Worm (Caenorhabditis elegans) whole organism, L4 larva: ENCODE results near the gene F56D5.2.
A peak's percentile ranks its signal among the peaks of the same experiment; 100 is the strongest.

ENCODE experiments used
- F37D6.2 ChIP-seq: sonication (generic microtip); optimal IDR thresholded peaks from 2 replicates; lab custom pipeline; 2016; ENCODE audit warnings: mild to moderate bottlenecking, missing genetic modification characterization, missing compliant biosample characterization
- F44E2.7 ChIP-seq: fragments of 200-800 bp; sonication (Bioruptor generic); IDR thresholded peaks from 2 replicates; pipeline ENCODE4 v2.1.2; 2022; ENCODE audit warnings: missing genetic modification characterization, missing compliant biosample characterization
- Y105C5A.15 ChIP-seq: fragments of 200-800 bp; sonication (Bioruptor generic); IDR thresholded peaks from 2 replicates; pipeline ENCODE4 v1.3.6; 2022; ENCODE audit warnings: missing genetic modification characterization, missing compliant biosample characterization
- Y48G9A.11 ChIP-seq: fragments of 200-800 bp; sonication (Bioruptor generic); IDR thresholded peaks from 2 replicates; pipeline ENCODE4 v1.3.6; 2022; ENCODE audit warnings: missing genetic modification reagents, missing genetic modification characterization, missing compliant biosample characterization
- aha-1 ChIP-seq: fragments of 150-350 bp; peaks from one replicate; lab custom pipeline; 2014; ENCODE audit warnings: missing biosample characterization, missing genetic modification characterization
- aly-2 ChIP-seq: sonication (generic microtip); optimal IDR thresholded peaks from 2 replicates; lab custom pipeline; 2018; ENCODE audit warnings: missing biosample characterization, missing genetic modification characterization
- attf-4 ChIP-seq: sonication (generic microtip); optimal IDR thresholded peaks from 3 replicates; lab custom pipeline; 2017; ENCODE audit warnings: missing biosample characterization, missing genetic modification characterization
- ceh-28 ChIP-seq: fragments of 150-350 bp; optimal IDR thresholded peaks from 2 replicates; lab custom pipeline; 2014; ENCODE audit warnings: missing biosample characterization, missing genetic modification reagents, missing genetic modification characterization
- ces-1 ChIP-seq: fragments of 150-350 bp; sonication (generic microtip); optimal IDR thresholded peaks from 4 replicates; lab custom pipeline; 2014; ENCODE audit warnings: missing biosample characterization, missing genetic modification reagents, missing genetic modification characterization
- ctbp-1 ChIP-seq: fragments of 200-800 bp; sonication (Bioruptor generic); IDR thresholded peaks from 2 replicates; pipeline ENCODE4 v1.3.6; 2022; ENCODE audit warnings: missing genetic modification reagents, missing genetic modification characterization, missing compliant biosample characterization
- daf-16 ChIP-seq, 3 experiments: sonication (generic microtip); optimal IDR thresholded peaks; 2 replicates each; lab custom pipeline; 2016 to 2017; ENCODE audit warnings: missing genetic modification characterization in 3 of 3, missing genetic modification reagents in 3 of 3, mild to moderate bottlenecking in 2 of 3, missing compliant biosample characterization in 2 of 3, missing biosample characterization in 1 of 3, moderate library complexity in 1 of 3
- daf-8 ChIP-seq: fragments of 200-800 bp; sonication (Bioruptor generic); IDR thresholded peaks from 2 replicates; pipeline ENCODE4 v1.3.6; 2022; ENCODE audit warnings: missing genetic modification characterization, missing compliant biosample characterization
- dmd-8 ChIP-seq: fragments of 200-800 bp; sonication (Bioruptor generic); IDR thresholded peaks from 2 replicates; pipeline ENCODE4 v1.3.6; 2022; ENCODE audit warnings: missing genetic modification characterization, missing compliant biosample characterization
- dpl-1 ChIP-seq: fragments of 150-350 bp; optimal IDR thresholded peaks from 2 replicates; lab custom pipeline; 2014; ENCODE audit warnings: missing biosample characterization, missing genetic modification reagents, missing genetic modification characterization
- hlh-11 ChIP-seq: fragments of 200-800 bp; sonication (Bioruptor generic); optimal IDR thresholded peaks from 2 replicates; lab custom pipeline; 2018; ENCODE audit warnings: mild to moderate bottlenecking, missing genetic modification characterization, missing compliant biosample characterization
- hlh-30 ChIP-seq: sonication (generic microtip); optimal IDR thresholded peaks from 2 replicates; lab custom pipeline; 2017; ENCODE audit warnings: antibody characterized with exemption, mild to moderate bottlenecking, missing genetic modification characterization, missing compliant biosample characterization; ENCODE audit not compliant: insufficient read depth
- hmg-1.1 ChIP-seq: fragments of 200-800 bp; sonication (Bioruptor generic); IDR thresholded peaks from 2 replicates; pipeline ENCODE4 v1.3.6; 2022; ENCODE audit warnings: missing genetic modification reagents, missing genetic modification characterization, missing compliant biosample characterization
- jun-1 ChIP-seq: fragments of 150-350 bp; optimal IDR thresholded peaks from 2 replicates; lab custom pipeline; 2014; ENCODE audit warnings: missing biosample characterization, missing genetic modification reagents, missing genetic modification characterization
- lim-7 ChIP-seq: fragments of 200-800 bp; sonication (Bioruptor generic); IDR thresholded peaks from 2 replicates; pipeline ENCODE4 v1.3.6; 2022; ENCODE audit warnings: missing genetic modification characterization, missing compliant biosample characterization
- lin-1 ChIP-seq: fragments of 200-800 bp; sonication (Bioruptor generic); IDR thresholded peaks from 2 replicates; pipeline ENCODE4 v1.3.6; 2022; ENCODE audit warnings: missing genetic modification reagents, missing genetic modification characterization, missing compliant biosample characterization
- lin-13 ChIP-seq: fragments of 150-350 bp; optimal IDR thresholded peaks from 2 replicates; lab custom pipeline; 2014; ENCODE audit warnings: missing biosample characterization, missing genetic modification reagents, missing genetic modification characterization
- lin-15B ChIP-seq: fragments of 150-350 bp; sonication (generic microtip); optimal IDR thresholded peaks from 3 replicates; lab custom pipeline; 2014; ENCODE audit warnings: missing biosample characterization, missing genetic modification characterization
- lin-29 ChIP-seq: fragments of 200-800 bp; sonication (Bioruptor generic); IDR thresholded peaks from 2 replicates; pipeline ENCODE4 v1.3.6; 2022; ENCODE audit warnings: missing genetic modification reagents, missing genetic modification characterization, missing compliant biosample characterization
- lin-38 ChIP-seq: fragments of 200-800 bp; sonication (Bioruptor generic); IDR thresholded peaks from 2 replicates; pipeline ENCODE4 v1.3.6; 2022; ENCODE audit warnings: missing genetic modification reagents, missing genetic modification characterization, missing compliant biosample characterization
- lin-39 ChIP-seq: fragments of 150-350 bp; optimal IDR thresholded peaks from 2 replicates; lab custom pipeline; 2014; ENCODE audit warnings: missing biosample characterization, missing genetic modification reagents, missing genetic modification characterization
- mdl-1 ChIP-seq, 2 experiments: fragments of 150-350 bp in 1 of 2; sonication (generic microtip) in 1 of 2; optimal IDR thresholded peaks; 2 replicates each; lab custom pipeline; 2014 to 2017; ENCODE audit warnings: missing biosample characterization in 2 of 2, missing genetic modification characterization in 2 of 2
- mxl-2 ChIP-seq: fragments of 200-800 bp; sonication (Bioruptor generic); conservative IDR thresholded peaks from 2 replicates; pipeline ENCODE4 v1.3.6; 2022; ENCODE audit warnings: missing genetic modification reagents, missing genetic modification characterization, missing compliant biosample characterization
- nhr-237 ChIP-seq: sonication (generic microtip); optimal IDR thresholded peaks from 2 replicates; lab custom pipeline; 2017; ENCODE audit warnings: missing biosample characterization, missing genetic modification characterization
- nhr-28 ChIP-seq: fragments of 150-350 bp; optimal IDR thresholded peaks from 2 replicates; lab custom pipeline; 2014; ENCODE audit warnings: missing biosample characterization, missing genetic modification characterization
- nhr-48 ChIP-seq: sonication (generic microtip); optimal IDR thresholded peaks from 2 replicates; lab custom pipeline; 2016; ENCODE audit warnings: mild to moderate bottlenecking, missing genetic modification characterization, missing compliant biosample characterization
- php-3 ChIP-seq: fragments of 200-800 bp; sonication (Bioruptor generic); IDR thresholded peaks from 2 replicates; pipeline ENCODE4 v1.3.6; 2022; ENCODE audit warnings: missing genetic modification reagents, missing genetic modification characterization, missing compliant biosample characterization
- pqm-1 ChIP-seq: sonication (generic microtip); optimal IDR thresholded peaks from 2 replicates; lab custom pipeline; 2017; ENCODE audit warnings: missing biosample characterization, missing genetic modification characterization
- saeg-2 ChIP-seq: fragments of 200-800 bp; sonication (Bioruptor generic); IDR thresholded peaks from 2 replicates; pipeline ENCODE4 v1.3.6; 2022; ENCODE audit warnings: missing genetic modification reagents, missing genetic modification characterization, missing compliant biosample characterization
- sdz-12 ChIP-seq: fragments of 200-800 bp; sonication (Bioruptor generic); optimal IDR thresholded peaks from 2 replicates; lab custom pipeline; 2018; ENCODE audit warnings: mild to moderate bottlenecking, missing genetic modification characterization, missing compliant biosample characterization
- set-16 ChIP-seq: fragments of 200-800 bp; sonication (Bioruptor generic); IDR thresholded peaks from 2 replicates; pipeline ENCODE4 v1.3.6; 2022; ENCODE audit warnings: missing genetic modification reagents, missing genetic modification characterization, missing compliant biosample characterization
- spr-3 ChIP-seq: fragments of 200-800 bp; sonication (Bioruptor generic); optimal IDR thresholded peaks from 2 replicates; lab custom pipeline; 2018; ENCODE audit warnings: mild to moderate bottlenecking, missing genetic modification characterization, missing compliant biosample characterization
- tag-97 ChIP-seq: fragments of 200-800 bp; sonication (Bioruptor generic); IDR thresholded peaks from 2 replicates; pipeline ENCODE4 v1.3.6; 2022; ENCODE audit warnings: missing genetic modification characterization, missing compliant biosample characterization
- tra-1 ChIP-seq: fragments of 200-800 bp; sonication (Bioruptor generic); IDR thresholded peaks from 2 replicates; pipeline ENCODE4 v1.3.6; 2022; ENCODE audit warnings: missing genetic modification reagents, missing genetic modification characterization, missing compliant biosample characterization
- unc-39 ChIP-seq: sonication (generic microtip); optimal IDR thresholded peaks from 2 replicates; lab custom pipeline; 2017; ENCODE audit warnings: missing biosample characterization, missing genetic modification characterization
- unc-62 ChIP-seq, 3 experiments: fragments of 150-350 bp in 1 of 3; sonication (generic microtip); optimal IDR thresholded peaks in 2 of 3; peaks in 1 of 3; 1 replicate in 1 of 3; 2 replicates in 2 of 3; lab custom pipeline; 2014 to 2017; ENCODE audit warnings: missing biosample characterization in 3 of 3, missing genetic modification characterization in 3 of 3, missing genetic modification reagents in 3 of 3, missing genotype in 1 of 3
- zfp-2 ChIP-seq: sonication (generic microtip); optimal IDR thresholded peaks from 2 replicates; lab custom pipeline; 2016; ENCODE audit warnings: mild to moderate bottlenecking, missing genetic modification characterization, missing compliant biosample characterization
- zip-11 ChIP-seq: fragments of 200-800 bp; sonication (Bioruptor generic); IDR thresholded peaks from 2 replicates; pipeline ENCODE4 v1.3.6; 2022; ENCODE audit warnings: missing genetic modification characterization, missing compliant biosample characterization
- zip-2 ChIP-seq: fragments of 150-350 bp; optimal IDR thresholded peaks from 2 replicates; lab custom pipeline; 2014; ENCODE audit warnings: missing biosample characterization, missing genetic modification characterization
- ztf-11 ChIP-seq: fragments of 150-350 bp; optimal IDR thresholded peaks from 2 replicates; lab custom pipeline; 2014; ENCODE audit warnings: missing biosample characterization, missing genetic modification characterization
- ztf-7 ChIP-seq: fragments of 150-350 bp; optimal IDR thresholded peaks from 2 replicates; lab custom pipeline; 2014; ENCODE audit warnings: missing biosample characterization, missing genetic modification characterization

F56D5.2 gene

ce11 chrIV:9410766-9411165 is 12.4 kb upstream of the F56D5.2 start:
- peak; percentile 59; the same call in 1 of the 2 replicates for TF ChIP-seq set-16 (GFP tag; lab: Robert Waterston, UW)
- TF ChIP-seq lim-7, result 0 out of 2 replicates have a peak, but pooled peaks have one; percentile 22

ce11 chrIV:9408004-9408403 is 9.6 kb upstream of the F56D5.2 start, which contains the start of gene F56D5.5:
Gene F56D5.5, minus strand, starts transcription at chrIV:9408104.
- TF ChIP-seq ctbp-1 (GFP tag; lab: Robert Waterston, UW) (no peak), aly-2 (tag; lab: Kevin White, UChicago) (no peak), lin-15B (no peak)

DNA sequence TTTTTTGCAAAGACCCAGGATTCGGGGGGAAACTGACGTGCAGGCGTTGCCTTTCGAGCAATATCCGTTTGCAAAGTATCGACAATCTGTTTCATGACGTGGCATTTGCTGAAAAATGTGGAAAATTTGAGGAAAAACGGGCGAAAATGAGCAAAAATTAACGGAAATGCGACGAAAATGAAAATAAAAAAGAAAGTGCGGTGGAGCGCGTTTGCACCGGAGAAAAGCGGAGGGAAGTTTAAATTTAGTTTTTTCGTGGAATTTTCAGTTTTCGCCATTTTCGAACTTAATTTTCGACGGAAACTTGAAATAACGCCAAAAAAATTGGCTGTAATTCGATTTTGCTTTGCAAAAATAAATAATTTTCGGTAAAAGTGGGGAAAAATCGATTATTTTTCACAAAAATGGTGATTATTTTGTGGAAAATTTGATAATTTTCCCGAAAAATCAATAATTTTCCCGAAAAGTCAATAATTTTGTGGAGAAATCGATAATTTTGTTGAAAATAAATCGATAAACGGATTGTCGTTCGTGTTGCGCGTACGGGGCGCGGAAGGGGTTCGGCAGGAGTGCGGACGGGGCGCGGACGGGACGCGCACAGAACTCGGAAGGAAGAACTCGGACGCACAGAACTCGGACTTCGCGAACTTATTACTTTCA is 5.5 kb upstream of the F56D5.2 start:
- TF ChIP-seq ztf-11 (tag; lab: Kevin White, UChicago) (no peak), set-16 (GFP tag; lab: Robert Waterston, UW) (peak; percentile 46; the same call in 1 of the 2 replicates), lin-38 (peak; percentile 97), sdz-12 (GFP tag; lab: Kevin White, UChicago) (no peak), ceh-28 (tag; lab: Kevin White, UChicago) (peak; percentile 75), dpl-1 (peak; percentile 79), Y48G9A.11 (GFP tag; lab: Robert Waterston, UW) (no peak), dmd-8 (GFP tag; lab: Robert Waterston, UW) (no peak), unc-62 (GFP tag; optimal IDR thresholded peaks at IDR 0.05 in 1 of 2; lab: Kevin White, UChicago) (peak in 1 of 2 experiments; percentile 23), unc-62 (tag; optimal IDR thresholded peaks at IDR 0.05; lab: Kevin White, UChicago) (no peak), tag-97 (no peak), ctbp-1 (GFP tag; lab: Robert Waterston, UW) (no peak)

- no peak for TF ChIP-seq spr-3 (GFP tag; lab: Kevin White, UChicago)
- TF ChIP-seq ceh-28 (tag; lab: Kevin White, UChicago), result no peak
- 0 out of 2 replicates have a peak, but pooled peaks have one; percentile 31 for TF ChIP-seq php-3 (GFP tag; lab: Robert Waterston, UW)
- TF ChIP-seq daf-16 (GFP tag; optimal IDR thresholded peaks at IDR 0.05; lab: Kevin White, UChicago), result no peak
- peak; percentile 88 for TF ChIP-seq daf-16 (tag; optimal IDR thresholded peaks at IDR 0.05; lab: Kevin White, UChicago)
- TF ChIP-seq tra-1 (GFP tag; lab: Robert Waterston, UW), result no peak
- no peak for TF ChIP-seq mdl-1 (tag; optimal IDR thresholded peaks at IDR 0.05; lab: Kevin White, UChicago)
- TF ChIP-seq zfp-2, result no peak
- no peak for TF ChIP-seq ctbp-1 (GFP tag; lab: Robert Waterston, UW)
- TF ChIP-seq ztf-7 (tag; lab: Kevin White, UChicago), result no peak
- TF ChIP-seq nhr-237 (tag; lab: Kevin White, UChicago), result no peak
- TF ChIP-seq Y105C5A.15 (GFP tag; lab: Robert Waterston, UW), result no peak
- no peak for TF ChIP-seq lin-13 (GFP tag; lab: Kevin White, UChicago)
- TF ChIP-seq tag-97, result no peak
- TF ChIP-seq nhr-48 (tag; lab: Kevin White, UChicago), result no peak
- TF ChIP-seq saeg-2 (GFP tag; lab: Robert Waterston, UW), result no peak
- TF ChIP-seq nhr-28 (tag; lab: Kevin White, UChicago), result peak; percentile 78
- peak; percentile 68 for TF ChIP-seq pqm-1
- TF ChIP-seq unc-39 (tag; lab: Kevin White, UChicago), result no peak
- 0 out of 2 replicates have a peak, but pooled peaks have one; percentile 27 for TF ChIP-seq lin-1 (GFP tag; lab: Robert Waterston, UW)
- TF ChIP-seq hlh-30 (tag; lab: Kevin White, UChicago), result no peak
- peak; percentile 58 for TF ChIP-seq aha-1 (tag; lab: Kevin White, UChicago)
- no peak for TF ChIP-seq daf-8 (GFP tag; lab: Robert Waterston, UW)
- TF ChIP-seq hmg-1.1 (GFP tag; lab: Robert Waterston, UW), result no peak
- no peak for TF ChIP-seq zip-11 (GFP tag; lab: Robert Waterston, UW)
- TF ChIP-seq attf-4 (tag; lab: Kevin White, UChicago), result no peak
- TF ChIP-seq hlh-11 (tag; lab: Kevin White, UChicago), result no peak
- TF ChIP-seq ces-1 (GFP tag; lab: Kevin White, UChicago), result no peak
- no peak for TF ChIP-seq F37D6.2 (tag; lab: Kevin White, UChicago)
- TF ChIP-seq zip-2 (tag; lab: Kevin White, UChicago), result no peak
- TF ChIP-seq jun-1, result no peak
- no peak for TF ChIP-seq lin-29 (GFP tag; lab: Robert Waterston, UW)
- TF ChIP-seq lin-39 (tag; lab: Kevin White, UChicago), result no peak
- TF ChIP-seq mxl-2 (GFP tag; lab: Robert Waterston, UW), result no peak
- no peak for TF ChIP-seq F44E2.7 (GFP tag; lab: Robert Waterston, UW)
These were observed 3.3 kb upstream of the F56D5.2 start, which contains the start of gene F56D5.6 for ce11 chrIV:9401715-9402114. Gene F56D5.6, plus strand, starts transcription at chrIV:9401922.
